Fruit fly (Drosophila melanogaster): ENCODE results near the gene CG5853.

DNA sequence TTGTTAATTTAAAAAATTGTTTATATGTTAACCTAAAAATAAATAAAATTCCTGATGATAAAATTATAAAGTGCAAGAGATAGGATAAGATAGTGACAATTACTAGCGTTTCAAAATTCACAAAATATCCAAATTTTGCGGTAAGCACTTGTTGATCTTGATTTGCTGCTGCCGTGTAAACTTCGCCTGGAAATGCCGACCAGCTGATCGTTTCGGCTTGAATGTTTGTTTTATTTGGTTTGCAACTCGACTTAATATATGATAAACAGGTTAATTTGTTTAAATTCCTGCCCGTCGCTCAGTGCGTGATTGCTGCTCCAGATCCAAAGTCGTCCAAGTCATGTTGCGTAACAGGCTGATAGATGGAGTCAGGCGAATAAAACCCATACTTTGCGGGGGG, 26.0 kb downstream of the CG5853 start, which contains the start of gene CG4592:
- TF ChIP-seq CG8478 (optimal IDR thresholded peaks at IDR 0.05) (no peak), psq (optimal IDR thresholded peaks at IDR 0.05) (no peak), Dll (optimal IDR thresholded peaks at IDR 0.05) (no peak)

Measured in whole organism.